Worm (Caenorhabditis elegans): ENCODE data around the gene snr-3.

DNA sequence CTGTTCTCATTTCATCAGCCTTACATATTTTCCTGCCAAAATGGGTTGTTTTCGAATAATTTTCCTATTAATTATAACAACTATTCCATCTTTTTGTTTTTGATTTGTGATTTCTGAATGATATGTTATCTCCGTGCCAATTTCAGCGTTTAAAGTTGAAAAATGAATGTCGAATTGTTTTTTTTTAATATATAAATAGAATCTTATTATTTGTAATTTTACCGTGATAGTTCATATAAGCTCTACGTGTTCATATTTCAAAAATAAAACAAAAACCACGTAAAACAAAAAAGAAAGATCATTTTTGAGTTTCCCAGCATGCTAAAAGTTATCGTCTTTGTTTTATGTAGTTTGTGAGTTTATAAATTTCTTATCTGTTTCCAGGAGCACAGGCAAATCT, 45.9 kb downstream of the snr-3 start, which contains the start of gene K06A1.2:
- no peak for TF ChIP-seq somi-1 (GFP tag; optimal IDR thresholded peaks at IDR 0.05)
- TF ChIP-seq ztf-26 (tag; optimal IDR thresholded peaks at IDR 0.05): no peak
- no peak for TF ChIP-seq him-1 (tag; optimal IDR thresholded peaks at IDR 0.05)
- no peak for TF ChIP-seq lsl-1 (GFP tag; optimal IDR thresholded peaks at IDR 0.05)
